Fruit fly (Drosophila melanogaster) whole organism, embryonic: ENCODE data around the gene Baldspot.
A peak's percentile ranks its signal among the peaks of the same experiment; 100 is the strongest.

ENCODE experiments used
- Abd-B ChIP-seq: fragments of 200-800 bp; sonication (Bioruptor generic); optimal IDR thresholded peaks from 2 replicates; lab custom pipeline; 2018; ENCODE audit warnings: missing biosample characterization, mild to moderate bottlenecking, missing genetic modification characterization, moderate library complexity
- Awh ChIP-seq: fragments of 200-800 bp; sonication (Bioruptor generic); IDR thresholded peaks from 2 replicates; pipeline ENCODE4, ENCODE4 v1.3.6; 2022; ENCODE audit warnings: missing biosample characterization, missing genetic modification characterization
- CG10543 ChIP-seq: fragments of 200-800 bp; sonication (Bioruptor generic); optimal IDR thresholded peaks from 3 replicates; lab custom pipeline; 2017; ENCODE audit warnings: missing biosample characterization, mild to moderate bottlenecking, missing genetic modification characterization, moderate library complexity
- CG11560 ChIP-seq: fragments of 200-800 bp; sonication (Bioruptor generic); IDR thresholded peaks from 3 replicates; pipeline ENCODE4 v1.3.6; 2022; ENCODE audit warnings: missing biosample characterization, missing genetic modification characterization
- CG11696 ChIP-seq: fragments of 200-800 bp; sonication (Bioruptor generic); IDR thresholded peaks from 2 replicates; pipeline ENCODE4 v1.3.6; 2022; ENCODE audit warnings: missing biosample characterization, missing genetic modification characterization
- CG12155 ChIP-seq: fragments of 200-800 bp; sonication (Bioruptor generic); optimal IDR thresholded peaks from 3 replicates; lab custom pipeline; 2016; ENCODE audit warnings: missing biosample characterization, missing genetic modification characterization
- CG12391 ChIP-seq: fragments of 200-800 bp; sonication (Bioruptor generic); optimal IDR thresholded peaks from 3 replicates; lab custom pipeline; 2018; ENCODE audit warnings: missing biosample characterization, mild to moderate bottlenecking, missing genetic modification characterization, moderate library complexity
- CG13894 ChIP-seq: fragments of 200-800 bp; sonication (Bioruptor generic); optimal IDR thresholded peaks from 3 replicates; lab custom pipeline; 2018; ENCODE audit warnings: missing biosample characterization, mild to moderate bottlenecking, missing genetic modification characterization, moderate library complexity
- CG1602 ChIP-seq: fragments of 200-800 bp; sonication (Bioruptor generic); optimal IDR thresholded peaks from 3 replicates; lab custom pipeline; 2016; ENCODE audit warnings: missing biosample characterization, missing genetic modification characterization
- CG18262 ChIP-seq: fragments of 200-800 bp; optimal IDR thresholded peaks from 3 replicates; lab custom pipeline; 2019; ENCODE audit warnings: missing biosample characterization, mild to moderate bottlenecking, missing genetic modification characterization, moderate library complexity
- CG2712 ChIP-seq: fragments of 200-800 bp; optimal IDR thresholded peaks from 3 replicates; lab custom pipeline; 2019; ENCODE audit warnings: missing biosample characterization, mild to moderate bottlenecking, missing genetic modification characterization, moderate library complexity
- CG31441 ChIP-seq: fragments of 200-800 bp; sonication (Bioruptor generic); IDR thresholded peaks from 2 replicates; pipeline ENCODE4 v1.3.6; 2022; ENCODE audit warnings: missing biosample characterization, missing genetic modification characterization
- CG6791 ChIP-seq: fragments of 200-800 bp; sonication (Bioruptor generic); IDR thresholded peaks from 3 replicates; pipeline ENCODE4 v1.3.6; 2022; ENCODE audit warnings: missing biosample characterization, missing genetic modification characterization; ENCODE audit not compliant: partially characterized antibody
- CG7556 ChIP-seq: fragments of 200-800 bp; sonication (Bioruptor generic); optimal IDR thresholded peaks from 2 replicates; lab custom pipeline; 2017; ENCODE audit warnings: missing biosample characterization, mild to moderate bottlenecking, missing genetic modification characterization
- D ChIP-seq, 2 experiments: fragments of 200-800 bp in 1 of 2; fragments of >200 bp in 1 of 2; sonication (Bioruptor generic) in 1 of 2; optimal IDR thresholded peaks; 2 replicates in 1 of 2; 3 replicates in 1 of 2; lab custom pipeline; 2017; ENCODE audit warnings: mild to moderate bottlenecking in 1 of 2, missing biosample characterization in 1 of 2, missing genetic modification characterization in 1 of 2, missing genetic modification reagents in 1 of 2
- Drgx ChIP-seq: fragments of 200-800 bp; sonication (Bioruptor generic); IDR thresholded peaks from 2 replicates; pipeline ENCODE4 v1.3.6; 2022; ENCODE audit warnings: missing biosample characterization, missing genetic modification characterization
- Fer1 ChIP-seq: fragments of 200-800 bp; sonication (Bioruptor generic); optimal IDR thresholded peaks from 2 replicates; lab custom pipeline; 2017; ENCODE audit warnings: missing biosample characterization, mild to moderate bottlenecking, missing genetic modification characterization
- GATAe ChIP-seq: fragments of 200-800 bp; sonication (Bioruptor generic); conservative IDR thresholded peaks from 2 replicates; pipeline ENCODE4 v1.3.6; 2022; ENCODE audit warnings: missing biosample characterization, missing genetic modification characterization
- H2.0 ChIP-seq: fragments of 200-800 bp; sonication (Bioruptor generic); IDR thresholded peaks from 2 replicates; pipeline ENCODE4 v1.3.6; 2022; ENCODE audit warnings: missing biosample characterization, missing genetic modification characterization
- HLH4C ChIP-seq: fragments of 200-800 bp; sonication (Bioruptor generic); IDR thresholded peaks from 3 replicates; pipeline ENCODE4 v1.3.6; 2022; ENCODE audit warnings: missing biosample characterization, missing genetic modification characterization; ENCODE audit not compliant: partially characterized antibody
- Hand ChIP-seq: fragments of 200-800 bp; sonication (Bioruptor generic); optimal IDR thresholded peaks from 2 replicates; lab custom pipeline; 2017; ENCODE audit warnings: mild to moderate bottlenecking, missing biosample characterization, missing genetic modification reagents, missing genetic modification characterization
- Hey ChIP-seq: fragments of 200-800 bp; sonication (Bioruptor generic); optimal IDR thresholded peaks from 3 replicates; lab custom pipeline; 2018; ENCODE audit warnings: missing biosample characterization, mild to moderate bottlenecking, missing genetic modification characterization
- Hr51 ChIP-seq, 2 experiments: fragments of 200-800 bp; sonication (Bioruptor generic); optimal IDR thresholded peaks; 2 replicates in 1 of 2; 3 replicates in 1 of 2; lab custom pipeline; 2016 to 2018; ENCODE audit warnings: missing biosample characterization in 2 of 2, missing genetic modification characterization in 2 of 2, mild to moderate bottlenecking in 1 of 2, moderate library complexity in 1 of 2
- Med ChIP-seq: fragments of 200-800 bp; sonication (Bioruptor generic); peaks from one replicate; lab custom pipeline; 2016; ENCODE audit warnings: missing biosample characterization, missing genetic modification characterization, mild to moderate bottlenecking, inconsistent platforms, moderate library complexity
- NFAT ChIP-seq: fragments of 200-800 bp; sonication (Bioruptor generic); IDR thresholded peaks from 2 replicates; pipeline ENCODE4 v1.3.6; 2022; ENCODE audit warnings: missing biosample characterization, missing genetic modification characterization
- Ptx1 ChIP-seq: fragments of 200-800 bp; sonication (Bioruptor generic); IDR thresholded peaks from 2 replicates; pipeline ENCODE4 v1.3.6; 2022; ENCODE audit warnings: missing biosample characterization, missing genetic modification characterization
- Ravus ChIP-seq: fragments of 200-800 bp; sonication (Bioruptor generic); IDR thresholded peaks from 2 replicates; pipeline ENCODE4 v1.3.6; 2022; ENCODE audit warnings: missing biosample characterization, missing genetic modification characterization
- Rfx ChIP-seq: fragments of 200-800 bp; sonication (Bioruptor generic); IDR thresholded peaks from 2 replicates; pipeline ENCODE4 v1.3.6; 2022; ENCODE audit warnings: missing biosample characterization, missing genetic modification characterization
- bsh ChIP-seq, 2 experiments: fragments of 200-800 bp; sonication (Bioruptor generic); optimal IDR thresholded peaks; 2 replicates each; lab custom pipeline; 2017 to 2018; ENCODE audit warnings: mild to moderate bottlenecking in 2 of 2, missing biosample characterization in 2 of 2, missing genetic modification characterization in 2 of 2, moderate library complexity in 1 of 2
- chm ChIP-seq: fragments of 200-800 bp; sonication (Bioruptor generic); IDR thresholded peaks from 2 replicates; pipeline ENCODE4 v1.3.6; 2022; ENCODE audit warnings: missing biosample characterization, missing genetic modification characterization
- danr ChIP-seq: fragments of 200-800 bp; sonication (Bioruptor generic); IDR thresholded peaks from 2 replicates; pipeline ENCODE4 v1.3.6; 2022; ENCODE audit warnings: missing biosample characterization, missing genetic modification characterization
- dpn ChIP-seq, 2 experiments: fragments of 200-800 bp; sonication (Bioruptor generic); optimal IDR thresholded peaks; 3 replicates each; lab custom pipeline; 2016; ENCODE audit warnings: missing biosample characterization in 2 of 2, missing genetic modification characterization in 2 of 2
- ind ChIP-seq: fragments of 200-800 bp; sonication (Bioruptor generic); optimal IDR thresholded peaks from 3 replicates; lab custom pipeline; 2016; ENCODE audit warnings: missing biosample characterization, missing genetic modification characterization
- kni ChIP-seq: fragments of 200-800 bp; sonication (Bioruptor generic); optimal IDR thresholded peaks from 3 replicates; lab custom pipeline; 2017; ENCODE audit warnings: mild to moderate bottlenecking, missing biosample characterization, missing genetic modification reagents, missing genetic modification characterization
- lilli ChIP-seq: fragments of 200-800 bp; sonication (Bioruptor generic); optimal IDR thresholded peaks from 3 replicates; lab custom pipeline; 2016; ENCODE audit warnings: missing biosample characterization, missing genetic modification characterization
- nmo ChIP-seq: fragments of 200-800 bp; sonication (Bioruptor generic); optimal IDR thresholded peaks from 2 replicates; lab custom pipeline; 2018; ENCODE audit warnings: missing biosample characterization, mild to moderate bottlenecking, missing genetic modification characterization, moderate library complexity
- odd ChIP-seq: fragments of 200-800 bp; sonication (Bioruptor generic); optimal IDR thresholded peaks from 2 replicates; lab custom pipeline; 2017; ENCODE audit warnings: missing biosample characterization, mild to moderate bottlenecking, missing genetic modification characterization
- ranshi ChIP-seq: fragments of 200-800 bp; sonication (Bioruptor generic); IDR thresholded peaks from 2 replicates; pipeline ENCODE4 v1.3.6; 2022; ENCODE audit warnings: missing biosample characterization, missing genetic modification characterization
- row ChIP-seq: fragments of 200-800 bp; sonication (Bioruptor generic); IDR thresholded peaks from 3 replicates; pipeline ENCODE4 v1.3.6; 2022; ENCODE audit warnings: missing biosample characterization, missing genetic modification characterization
- slbo ChIP-seq: fragments of 200-800 bp; sonication (Bioruptor generic); IDR thresholded peaks from 2 replicates; pipeline ENCODE4 v1.3.6; 2022; ENCODE audit warnings: missing biosample characterization, missing genetic modification characterization
- slp2 ChIP-seq: fragments of 200-800 bp; sonication (Bioruptor generic); optimal IDR thresholded peaks from 2 replicates; lab custom pipeline; 2016; ENCODE audit warnings: missing biosample characterization, missing genetic modification characterization
- sr ChIP-seq: fragments of 200-800 bp; sonication (Bioruptor generic); IDR thresholded peaks from 3 replicates; pipeline ENCODE4 v1.3.6; 2022; ENCODE audit warnings: missing biosample characterization, missing genetic modification characterization
- zen ChIP-seq: fragments of 200-800 bp; sonication (Bioruptor generic); optimal IDR thresholded peaks from 3 replicates; lab custom pipeline; 2018; ENCODE audit warnings: missing biosample characterization, mild to moderate bottlenecking, missing genetic modification characterization, moderate library complexity

The Baldspot gene

DNA sequence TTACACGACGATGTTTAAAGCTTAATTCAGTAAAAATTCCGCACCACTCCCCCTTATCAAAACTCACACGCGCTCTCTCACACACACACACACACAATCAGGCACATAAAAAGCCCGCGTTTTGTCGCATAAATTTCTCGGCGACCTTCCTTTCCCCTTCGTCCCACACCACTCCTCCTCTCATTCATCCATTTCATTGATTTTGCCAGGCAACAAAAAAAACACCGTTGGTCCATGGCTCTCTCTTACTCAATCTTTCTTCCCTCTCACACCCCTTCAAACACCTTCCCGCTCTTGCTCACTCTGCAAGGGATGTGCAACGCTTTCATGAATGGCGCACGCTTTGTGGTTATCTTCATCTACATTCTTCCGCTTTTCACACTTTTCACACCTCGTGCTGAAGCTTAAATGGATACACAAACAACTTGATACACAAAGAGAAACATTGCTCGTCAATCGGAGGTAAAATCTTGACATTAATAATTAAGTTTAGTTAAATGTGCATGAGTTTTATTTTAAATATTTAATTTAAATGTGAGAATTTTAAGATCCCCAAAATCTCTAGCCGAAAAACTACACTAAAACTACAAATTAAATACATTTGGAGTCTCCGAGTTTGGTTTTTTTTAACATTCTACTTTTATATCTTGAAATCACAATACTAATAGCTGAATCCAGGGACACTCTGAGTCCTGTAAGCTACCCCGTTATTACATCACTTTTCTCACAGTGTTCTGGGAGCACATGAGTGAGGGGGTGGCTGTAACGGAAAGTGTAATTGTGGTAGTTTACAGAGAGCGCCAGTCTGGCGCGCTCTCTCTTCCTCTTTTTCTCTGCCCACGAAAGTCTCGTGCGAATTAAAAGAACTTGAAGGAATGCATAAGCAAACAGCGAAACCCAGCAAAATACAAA lies 1.2 kb downstream of the Baldspot start (continued):
- peak; percentile 87 for TF ChIP-seq Ravus (GFP tag; lab: Robert Waterston, UW)

dm6 chr3L:16659099-16659498 lies 2.3 kb downstream of the Baldspot start:
- TF ChIP-seq CG11696 (GFP tag; lab: Robert Waterston, UW) (peak; percentile 76), CG11560 (no peak), Med (GFP tag; lab: Kevin White, UChicago) (peak; percentile 51)

- TF ChIP-seq slp2 (GFP tag; lab: Kevin White, UChicago) (no peak), GATAe (GFP tag; lab: Robert Waterston, UW) (no peak), CG7556 (GFP tag; lab: Kevin White, UChicago) (peak; percentile 46), danr (0 out of 2 replicates have a peak, but pooled peaks have one; percentile 5), nmo (GFP tag; lab: Kevin White, UChicago) (peak; percentile 12), D (optimal IDR thresholded peaks at IDR 0.05; lab: Kevin White, UChicago) (no peak), D (GFP tag; optimal IDR thresholded peaks at IDR 0.05; lab: Kevin White, UChicago) (no peak), NFAT (GFP tag; lab: Robert Waterston, UW) (no peak), HLH4C (GFP tag; lab: Robert Waterston, UW) (no peak), row (GFP tag; lab: Robert Waterston, UW) (peak; percentile 48), ind (GFP tag; lab: Kevin White, UChicago) (peak; percentile 12), Hand (GFP tag; lab: Kevin White, UChicago) (peak; percentile 4), CG12391 (tag; lab: Kevin White, UChicago) (peak; percentile 48), Drgx (GFP tag; lab: Robert Waterston, UW) (peak; percentile 48; the same call in 1 of the 2 replicates), Awh (GFP tag; lab: Robert Waterston, UW) (no peak), CG13894 (tag; lab: Kevin White, UChicago) (peak; percentile 16), lilli (GFP tag; lab: Kevin White, UChicago) (peak; percentile 30), Fer1 (GFP tag; lab: Kevin White, UChicago) (peak; percentile 48), H2.0 (no peak), CG12155 (GFP tag; lab: Kevin White, UChicago) (peak; percentile 7), CG2712 (tag; lab: Kevin White, UChicago) (peak; percentile 43), Rfx (GFP tag; lab: Robert Waterston, UW) (peak; percentile 34; the same call in 1 of the 2 replicates), CG10543 (GFP tag; lab: Kevin White, UChicago) (peak; percentile 30), sr (GFP tag; lab: Robert Waterston, UW) (no peak), CG18262 (tag; lab: Kevin White, UChicago) (peak; percentile 41), CG6791 (GFP tag; lab: Robert Waterston, UW) (no peak), Hey (tag; lab: Kevin White, UChicago) (no peak), CG31441 (GFP tag; lab: Robert Waterston, UW) (0 out of 2 replicates have a peak, but pooled peaks have one; percentile 29), Hr51 (GFP tag; optimal IDR thresholded peaks at IDR 0.05; lab: Kevin White, UChicago) (peak in 1 of 2 experiments; percentile 50), bsh (GFP tag; optimal IDR thresholded peaks at IDR 0.05; lab: Kevin White, UChicago) (peak in 1 of 2 experiments; percentile 2), slbo (GFP tag; lab: Robert Waterston, UW) (peak; percentile 39), ranshi (0 out of 2 replicates have a peak, but pooled peaks have one; percentile 27), dpn (GFP tag; optimal IDR thresholded peaks at IDR 0.05; lab: Kevin White, UChicago) (peak in 1 of 2 experiments; percentile 12), Ptx1 (GFP tag; lab: Robert Waterston, UW) (peak; percentile 39; the same call in 1 of the 2 replicates), kni (no peak), zen (no peak), CG1602 (GFP tag; lab: Kevin White, UChicago) (no peak), chm (GFP tag; lab: Robert Waterston, UW) (no peak), odd (peak; percentile 18), Abd-B (GFP tag; lab: Kevin White, UChicago) (peak; percentile 16)
Measured at dm6 chr3L:16657014-16657413, 4.4 kb downstream of the Baldspot start.
